Worm (Caenorhabditis elegans) whole organism, L4/young adult: ENCODE measurements around the gene cyn-11.

Source experiments
- W03F9.2 ChIP-seq: fragments of 150-350 bp; optimal IDR thresholded peaks from 2 replicates; lab custom pipeline; 2014; ENCODE audit warnings: missing biosample characterization, missing genetic modification characterization
- dao-5 ChIP-seq: sonication (generic microtip); optimal IDR thresholded peaks from 2 replicates; lab custom pipeline; 2016; ENCODE audit warnings: missing genotype, missing genetic modification characterization, moderate library complexity, missing compliant biosample characterization
- him-1 ChIP-seq: sonication (generic microtip); optimal IDR thresholded peaks from 2 replicates; lab custom pipeline; 2016; ENCODE audit warnings: missing genotype, missing genetic modification reagents, missing genetic modification characterization, missing compliant biosample characterization

- no peak for TF ChIP-seq him-1
- no peak for TF ChIP-seq dao-5
- no peak for TF ChIP-seq W03F9.2
Observed at ce11 chrII:8717579-8717978, 1.5 kb upstream of the cyn-11 start.
